Worm (Caenorhabditis elegans): Measurements from ENCODE around the gene F34D10.8.

The F34D10.8 gene

DNA sequence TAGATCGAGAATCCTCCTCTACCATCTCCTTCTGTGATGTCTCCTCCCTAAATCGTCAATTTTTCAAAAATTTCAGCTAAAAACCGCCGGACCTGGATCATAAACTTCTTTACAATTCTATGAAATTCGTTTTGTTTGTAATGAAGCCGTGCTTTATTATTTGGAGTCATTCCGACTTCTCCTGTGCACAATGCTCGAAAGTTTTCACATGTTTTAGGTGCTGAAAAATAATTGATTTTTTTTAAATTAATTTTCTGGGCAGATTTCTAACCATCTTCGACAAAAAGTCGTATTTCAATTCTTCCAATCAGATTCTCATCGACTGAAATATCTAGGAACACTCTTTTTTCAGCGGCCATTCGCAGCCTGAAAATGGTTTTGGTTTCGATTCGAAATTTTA is 31.3 kb upstream of the F34D10.8 start, which contains the start of gene cyn-9:
Gene cyn-9 (minus strand): TSS at position 366 of the 400 bp plus-strand sequence.
- TF ChIP-seq sea-1 (GFP tag; conservative IDR thresholded peaks at IDR 0.05) (no peak), hmbx-1 (tag; optimal IDR thresholded peaks at IDR 0.05) (no peak), tbx-11 (GFP tag; IDR thresholded peaks at IDR 0.05) (no peak), aly-1 (tag; optimal IDR thresholded peaks at IDR 0.05) (no peak), hmg-4 (GFP tag; optimal IDR thresholded peaks at IDR 0.05) (no peak), scrt-1 (GFP tag; IDR thresholded peaks at IDR 0.05) (no peak), ceh-36 (tag; optimal IDR thresholded peaks at IDR 0.05) (no peak), ama-1 (optimal IDR thresholded peaks at IDR 0.05) (no peak), tra-4 (tag; optimal IDR thresholded peaks at IDR 0.05) (no peak), F13C5.2 (tag; optimal IDR thresholded peaks at IDR 0.05) (no peak), pes-1 (GFP tag; IDR thresholded peaks at IDR 0.05) (no peak), ets-7 (tag; optimal IDR thresholded peaks at IDR 0.05) (no peak), B0310.2 (tag; optimal IDR thresholded peaks at IDR 0.05) (no peak), hnd-1 (tag; optimal IDR thresholded peaks at IDR 0.05) (no peak)

DNA sequence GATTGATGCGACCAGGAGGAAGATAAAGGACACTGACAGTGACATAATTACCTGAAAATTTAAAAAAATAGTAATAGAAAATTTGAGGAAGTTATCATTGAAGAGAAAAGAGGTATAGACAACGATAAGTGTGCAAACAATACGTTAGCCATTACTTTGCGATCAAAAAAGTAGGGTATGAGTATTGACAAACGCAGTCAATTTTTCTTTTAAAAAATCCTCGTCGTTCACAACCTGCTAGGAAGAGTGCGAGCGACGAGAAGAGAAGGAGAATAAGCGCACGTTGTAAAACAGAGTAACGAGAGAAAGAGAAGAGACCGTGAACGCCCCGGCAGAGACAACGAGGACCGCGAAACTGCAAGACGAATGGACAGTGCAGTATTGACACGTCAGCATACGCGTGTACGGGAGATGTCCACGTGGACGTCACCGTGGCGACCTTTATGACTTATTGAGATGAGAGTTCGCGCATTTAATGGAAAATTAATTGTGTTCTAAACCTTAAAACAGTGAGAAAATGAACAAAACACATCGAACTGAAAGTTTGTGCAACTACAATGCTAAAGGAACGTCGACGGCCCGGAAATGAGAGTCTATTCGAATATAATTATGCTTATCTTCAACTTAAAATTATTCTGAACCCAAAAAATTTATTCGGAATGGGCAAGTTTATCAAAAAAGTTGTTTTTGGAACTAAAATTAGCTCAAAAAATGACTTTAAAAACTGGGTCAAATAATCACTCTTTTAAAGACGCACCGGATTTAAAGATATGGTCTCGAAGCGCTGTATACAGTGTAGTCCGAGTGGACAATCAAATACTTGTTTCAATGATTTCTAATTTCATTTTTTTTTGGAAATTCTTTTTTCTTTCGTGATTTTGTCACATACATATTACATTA is 28.9 kb upstream of the F34D10.8 start, which contains the start of the genes pdi-1 and C14B1.2:
Gene pdi-1 (minus strand): TSS at position 51 of the 900 bp plus-strand sequence.
Gene C14B1.2 (plus strand): TSS at position 850 of the 900 bp plus-strand sequence.
- TF ChIP-seq hmg-4 (GFP tag; optimal IDR thresholded peaks at IDR 0.05) (peak; percentile 52), ceh-13 (GFP tag; optimal IDR thresholded peaks at IDR 0.05) (no peak)

DNA sequence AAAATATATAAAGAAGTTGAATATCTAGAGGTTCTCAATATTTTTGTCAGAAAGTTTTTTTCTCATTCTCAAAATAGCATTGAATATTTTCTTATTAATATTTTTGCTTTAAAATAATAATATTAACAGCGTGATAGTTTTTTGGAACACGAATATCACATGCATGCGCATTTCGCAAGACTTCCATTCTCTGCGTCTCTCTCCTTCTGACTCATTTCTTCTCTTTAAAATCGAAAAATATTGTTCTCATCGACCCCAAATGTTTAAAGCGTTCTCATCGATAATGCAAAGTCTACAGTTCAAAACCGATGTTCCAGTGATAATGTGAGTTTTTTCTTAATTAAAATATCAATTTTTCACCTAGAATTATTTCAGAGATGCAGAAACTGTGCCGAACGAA is 27.2 kb upstream of the F34D10.8 start, which contains the start of gene C14B1.3:
Gene C14B1.3 (plus strand): TSS at position 168 of the 400 bp plus-strand sequence.
- TF ChIP-seq sea-1 (GFP tag; conservative IDR thresholded peaks at IDR 0.05) (no peak), hmbx-1 (tag; optimal IDR thresholded peaks at IDR 0.05) (no peak), aly-1 (tag; optimal IDR thresholded peaks at IDR 0.05) (no peak), F13C5.2 (tag; optimal IDR thresholded peaks at IDR 0.05) (no peak), pes-1 (GFP tag; IDR thresholded peaks at IDR 0.05) (no peak), ceh-36 (tag; optimal IDR thresholded peaks at IDR 0.05) (no peak), tbx-37 (GFP tag; conservative IDR thresholded peaks at IDR 0.05) (no peak), flt-1 (GFP tag; IDR thresholded peaks at IDR 0.05) (no peak), tra-4 (tag; optimal IDR thresholded peaks at IDR 0.05) (no peak), tbx-11 (GFP tag; IDR thresholded peaks at IDR 0.05) (no peak)

DNA sequence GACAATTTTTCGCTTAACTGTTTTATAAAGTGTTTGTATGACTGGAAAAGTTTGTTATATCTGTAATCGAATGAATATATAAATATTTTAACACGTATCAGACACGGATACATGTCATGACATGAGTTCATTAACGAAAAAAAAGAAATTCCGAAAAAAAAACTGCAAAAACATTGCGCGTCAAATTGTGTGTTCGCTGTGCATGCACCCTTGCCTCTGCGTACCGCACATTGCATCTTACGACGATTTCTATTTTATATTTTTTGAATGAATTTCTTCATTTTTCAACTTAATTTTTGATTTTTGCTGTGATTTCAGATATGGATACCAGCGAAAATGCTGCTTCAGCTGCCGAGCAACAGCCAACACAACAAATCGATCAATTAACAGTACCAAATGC is 25.6 kb upstream of the F34D10.8 start, which contains the start of gene wdr-5.1:
Gene wdr-5.1 (plus strand): TSS at position 319 of the 400 bp plus-strand sequence.
- no peak for TF ChIP-seq pes-1 (GFP tag; IDR thresholded peaks at IDR 0.05)
- TF ChIP-seq F13C5.2 (tag; optimal IDR thresholded peaks at IDR 0.05), result no peak
- no peak for TF ChIP-seq ama-1 (optimal IDR thresholded peaks at IDR 0.05)
- TF ChIP-seq sea-1 (GFP tag; conservative IDR thresholded peaks at IDR 0.05), result no peak
- no peak for TF ChIP-seq scrt-1 (GFP tag; IDR thresholded peaks at IDR 0.05)
- no peak for TF ChIP-seq tra-4 (tag; optimal IDR thresholded peaks at IDR 0.05)
- TF ChIP-seq tbx-11 (GFP tag; IDR thresholded peaks at IDR 0.05), result no peak
- no peak for TF ChIP-seq tbx-37 (GFP tag; conservative IDR thresholded peaks at IDR 0.05)
- no peak for TF ChIP-seq flt-1 (GFP tag; IDR thresholded peaks at IDR 0.05)
- TF ChIP-seq B0310.2 (tag; optimal IDR thresholded peaks at IDR 0.05), result no peak

DNA sequence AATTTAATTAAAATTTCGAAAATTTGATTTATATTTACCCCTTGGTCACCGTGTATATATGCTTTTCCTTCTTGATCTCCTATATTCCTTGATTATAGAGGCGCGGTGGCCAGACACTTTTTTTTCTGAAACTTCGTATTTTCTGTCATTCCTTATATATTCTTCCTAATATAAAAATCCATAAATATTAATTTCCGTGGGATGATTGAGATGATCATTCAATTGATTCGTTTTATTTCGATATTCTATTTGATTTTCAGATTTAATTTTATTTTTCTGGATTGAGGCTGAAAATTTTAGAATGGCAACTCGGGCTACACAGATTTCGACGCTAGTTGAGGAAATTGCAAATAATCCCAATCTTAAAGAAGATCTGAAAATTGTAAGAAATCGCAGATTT is 24.0 kb upstream of the F34D10.8 start, which contains the start of gene dph-1:
Gene dph-1 (plus strand): TSS at position 301 of the 400 bp plus-strand sequence.
- TF ChIP-seq ets-7 (tag; optimal IDR thresholded peaks at IDR 0.05) (no peak), scrt-1 (GFP tag; IDR thresholded peaks at IDR 0.05) (no peak), hmg-4 (GFP tag; optimal IDR thresholded peaks at IDR 0.05) (no peak), hnd-1 (tag; optimal IDR thresholded peaks at IDR 0.05) (no peak), hmbx-1 (tag; optimal IDR thresholded peaks at IDR 0.05) (no peak), aly-1 (tag; optimal IDR thresholded peaks at IDR 0.05) (no peak), B0310.2 (tag; optimal IDR thresholded peaks at IDR 0.05) (no peak), ceh-36 (tag; optimal IDR thresholded peaks at IDR 0.05) (no peak), ceh-13 (GFP tag; optimal IDR thresholded peaks at IDR 0.05) (no peak)

DNA sequence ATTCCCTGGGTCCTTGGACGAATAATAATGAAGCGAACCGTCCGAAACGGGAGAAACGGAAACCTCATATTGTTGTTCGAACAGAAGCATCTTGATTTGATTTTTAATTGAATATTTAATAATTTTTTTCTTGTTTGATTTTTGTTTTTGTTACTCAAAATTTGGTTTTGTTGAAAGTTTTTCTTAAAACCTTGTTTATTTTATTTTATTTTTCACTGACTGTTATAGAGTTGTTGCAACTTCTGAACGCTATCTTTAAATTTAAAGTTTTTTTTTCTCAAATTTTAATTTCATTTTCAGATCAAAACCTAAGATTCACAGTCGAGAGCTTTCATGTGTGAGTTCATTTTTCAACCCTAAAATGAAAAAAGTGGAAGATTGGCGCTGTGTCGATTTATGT is 21.5 kb upstream of the F34D10.8 start, which contains the start of gene alkb-8:
Gene alkb-8 (plus strand): TSS at position 301 of the 400 bp plus-strand sequence.
- no peak for TF ChIP-seq hnd-1 (tag; optimal IDR thresholded peaks at IDR 0.05)
- TF ChIP-seq tbx-11 (GFP tag; IDR thresholded peaks at IDR 0.05), result no peak
- no peak for TF ChIP-seq ceh-13 (GFP tag; optimal IDR thresholded peaks at IDR 0.05)
- TF ChIP-seq tbx-37 (GFP tag; conservative IDR thresholded peaks at IDR 0.05), result no peak
- no peak for TF ChIP-seq sea-1 (GFP tag; conservative IDR thresholded peaks at IDR 0.05)
- TF ChIP-seq scrt-1 (GFP tag; IDR thresholded peaks at IDR 0.05), result no peak
- no peak for TF ChIP-seq ceh-36 (tag; optimal IDR thresholded peaks at IDR 0.05)
- TF ChIP-seq tra-4 (tag; optimal IDR thresholded peaks at IDR 0.05), result no peak
- no peak for TF ChIP-seq ama-1 (optimal IDR thresholded peaks at IDR 0.05)
- TF ChIP-seq pes-1 (GFP tag; IDR thresholded peaks at IDR 0.05), result no peak
- TF ChIP-seq ets-7 (tag; optimal IDR thresholded peaks at IDR 0.05), result no peak
- TF ChIP-seq hmg-4 (GFP tag; optimal IDR thresholded peaks at IDR 0.05), result no peak
- TF ChIP-seq B0310.2 (tag; optimal IDR thresholded peaks at IDR 0.05), result no peak
- TF ChIP-seq flt-1 (GFP tag; IDR thresholded peaks at IDR 0.05), result no peak

DNA sequence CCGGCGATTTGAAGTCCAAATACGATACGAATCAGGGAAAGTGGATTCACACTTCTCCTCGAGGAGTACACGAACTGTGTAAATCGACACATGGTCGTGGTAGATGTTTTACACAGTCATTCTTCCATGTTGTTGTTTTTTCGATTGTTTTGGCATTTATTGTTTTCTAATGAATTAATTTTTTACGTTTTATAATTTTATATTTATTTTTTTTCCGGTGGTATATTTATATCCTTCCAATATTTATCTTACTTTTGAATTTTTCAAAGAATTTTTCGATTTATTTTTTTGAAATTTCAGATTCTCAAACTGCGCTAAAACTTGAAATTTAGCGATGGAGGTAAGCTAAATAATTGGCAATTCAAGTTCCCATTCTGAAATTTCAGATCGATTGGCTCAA is 17.4 kb upstream of the F34D10.8 start, which contains the start of gene nrde-1:
Gene nrde-1 (plus strand): TSS at position 301 of the 400 bp plus-strand sequence.
- TF ChIP-seq ama-1 (optimal IDR thresholded peaks at IDR 0.05), result no peak
